Worm (Caenorhabditis elegans) whole organism, L1 larva: ENCODE measurements around the gene ZK177.11.
A peak's percentile ranks its signal among the peaks of the same experiment; 100 is the strongest.

Experiments
- C34B4.2 ChIP-seq: sonication (generic microtip); optimal IDR thresholded peaks from 2 replicates; lab custom pipeline; 2017; ENCODE audit warnings: mild to moderate bottlenecking, missing genetic modification characterization, missing compliant biosample characterization
- F16B12.6 ChIP-seq: fragments of 150-350 bp; optimal IDR thresholded peaks from 2 replicates; lab custom pipeline; 2014; ENCODE audit warnings: missing biosample characterization, missing genetic modification characterization
- Y116A8C.19 ChIP-seq: sonication (generic microtip); optimal IDR thresholded peaks from 2 replicates; lab custom pipeline; 2016; ENCODE audit warnings: missing compliant biosample characterization, missing genetic modification characterization, borderline replicate concordance
- aha-1 ChIP-seq: fragments of 150-350 bp; optimal IDR thresholded peaks from 2 replicates; lab custom pipeline; 2014; ENCODE audit warnings: missing biosample characterization, missing genetic modification characterization
- ama-1 ChIP-seq: fragments of 150-350 bp; optimal IDR thresholded peaks from 2 replicates; lab custom pipeline; 2014
- blmp-1 ChIP-seq: fragments of 150-350 bp; optimal IDR thresholded peaks from 2 replicates; lab custom pipeline; 2014; ENCODE audit warnings: missing biosample characterization, missing genetic modification characterization
- ceh-63 ChIP-seq: fragments of 200-800 bp; sonication (Bioruptor generic); optimal IDR thresholded peaks from 2 replicates; lab custom pipeline; 2018; ENCODE audit warnings: mild to moderate bottlenecking, missing genetic modification characterization, missing compliant biosample characterization
- ceh-88 ChIP-seq: fragments of 200-800 bp; sonication (Bioruptor generic); IDR thresholded peaks from 2 replicates; pipeline ENCODE4 v1.3.6; 2022; ENCODE audit warnings: missing genetic modification characterization, missing compliant biosample characterization
- ceh-90 ChIP-seq: sonication (generic microtip); optimal IDR thresholded peaks from 2 replicates; lab custom pipeline; 2016; ENCODE audit warnings: missing genetic modification characterization, missing compliant biosample characterization
- dsc-1 ChIP-seq: sonication (generic microtip); optimal IDR thresholded peaks from 2 replicates; lab custom pipeline; 2016; ENCODE audit warnings: mild to moderate bottlenecking, missing genetic modification characterization, missing compliant biosample characterization
- efl-1 ChIP-seq, 4 experiments: fragments of 150-350 bp; optimal IDR thresholded peaks in 3 of 4; peaks in 1 of 4; 1 replicate in 1 of 4; 2 replicates in 3 of 4; lab custom pipeline; 2014; ENCODE audit warnings: missing biosample characterization in 2 of 4, missing genetic modification characterization in 2 of 4, missing genetic modification reagents in 2 of 4
- efl-3 ChIP-seq: fragments of 200-800 bp; sonication (Bioruptor generic); optimal IDR thresholded peaks from 2 replicates; lab custom pipeline; 2018; ENCODE audit warnings: mild to moderate bottlenecking, missing genetic modification characterization, missing compliant biosample characterization
- egl-13 ChIP-seq: sonication (generic microtip); optimal IDR thresholded peaks from 2 replicates; lab custom pipeline; 2016; ENCODE audit warnings: missing genotype, missing genetic modification reagents, missing genetic modification characterization, missing compliant biosample characterization
- egl-27 ChIP-seq, 2 experiments: fragments of 150-350 bp in 1 of 2; sonication (generic microtip); optimal IDR thresholded peaks; 3 replicates each; lab custom pipeline; 2017 to 2018; ENCODE audit warnings: missing biosample characterization in 2 of 2, missing genetic modification characterization in 2 of 2, missing genetic modification reagents in 2 of 2
- elt-2 ChIP-seq: sonication (generic microtip); optimal IDR thresholded peaks from 2 replicates; lab custom pipeline; 2016; ENCODE audit warnings: missing genetic modification characterization, mild to moderate bottlenecking, inconsistent platforms, missing compliant biosample characterization, missing genetic modification reagents
- elt-3 ChIP-seq, 6 experiments: fragments of 150-350 bp in 1 of 6; sonication (generic microtip); optimal IDR thresholded peaks; 2 replicates each; lab custom pipeline; 2017 to 2018; ENCODE audit warnings: missing biosample characterization in 6 of 6, missing genetic modification characterization in 6 of 6, inconsistent platforms in 1 of 6
- fkh-4 ChIP-seq: sonication (generic microtip); optimal IDR thresholded peaks from 2 replicates; lab custom pipeline; 2016; ENCODE audit warnings: missing compliant biosample characterization, missing genetic modification characterization, borderline replicate concordance
- fos-1 ChIP-seq: fragments of 150-350 bp; optimal IDR thresholded peaks from 2 replicates; lab custom pipeline; 2014; ENCODE audit warnings: missing biosample characterization, missing genetic modification characterization
- grh-1 ChIP-seq: fragments of 200-800 bp; sonication (Bioruptor generic); IDR thresholded peaks from 2 replicates; pipeline ENCODE4 v1.3.6; 2022; ENCODE audit warnings: missing genetic modification reagents, missing genetic modification characterization, missing compliant biosample characterization
- hlh-17 ChIP-seq: fragments of 200-800 bp; sonication (Bioruptor generic); optimal IDR thresholded peaks from 2 replicates; lab custom pipeline; 2018; ENCODE audit warnings: missing genetic modification characterization, mild to moderate bottlenecking, missing compliant biosample characterization, moderate library complexity, borderline replicate concordance
- hlh-4 ChIP-seq: sonication (generic microtip); optimal IDR thresholded peaks from 2 replicates; lab custom pipeline; 2016; ENCODE audit warnings: mild to moderate bottlenecking, missing genetic modification characterization, missing compliant biosample characterization
- lin-35 ChIP-seq, 2 experiments: fragments of 150-350 bp; optimal IDR thresholded peaks; 2 replicates each; lab custom pipeline; 2014; ENCODE audit warnings: missing biosample characterization in 2 of 2, missing genetic modification characterization in 2 of 2, missing genetic modification reagents in 2 of 2
- lsy-2 ChIP-seq, 2 experiments: fragments of 150-350 bp; optimal IDR thresholded peaks; 2 replicates each; lab custom pipeline; 2014; ENCODE audit warnings: missing biosample characterization in 2 of 2, missing genetic modification characterization in 2 of 2
- mab-9 ChIP-seq: fragments of 200-800 bp; sonication (Bioruptor generic); IDR thresholded peaks from 2 replicates; pipeline ENCODE4 v1.3.6; 2022; ENCODE audit warnings: missing genetic modification reagents, missing genetic modification characterization, missing compliant biosample characterization
- mep-1 ChIP-seq: fragments of 150-350 bp; optimal IDR thresholded peaks from 2 replicates; lab custom pipeline; 2014; ENCODE audit warnings: missing biosample characterization, missing genetic modification characterization
- nhr-11 ChIP-seq: fragments of 150-350 bp; optimal IDR thresholded peaks from 2 replicates; lab custom pipeline; 2014; ENCODE audit warnings: missing biosample characterization, missing genetic modification characterization
- nhr-19 ChIP-seq: fragments of 200-800 bp; sonication (Bioruptor generic); conservative IDR thresholded peaks from 2 replicates; pipeline ENCODE4 v1.3.6; 2022; ENCODE audit warnings: missing genetic modification characterization, missing compliant biosample characterization
- nhr-20 ChIP-seq: sonication (generic microtip); optimal IDR thresholded peaks from 2 replicates; lab custom pipeline; 2016; ENCODE audit warnings: mild to moderate bottlenecking, missing genetic modification characterization, missing compliant biosample characterization
- nhr-237 ChIP-seq: fragments of 150-350 bp; optimal IDR thresholded peaks from 2 replicates; lab custom pipeline; 2014; ENCODE audit warnings: missing biosample characterization, missing genetic modification characterization
- nhr-47 ChIP-seq: sonication (generic microtip); optimal IDR thresholded peaks from 2 replicates; lab custom pipeline; 2016; ENCODE audit warnings: mild to moderate bottlenecking, missing genetic modification characterization, moderate library complexity, missing compliant biosample characterization
- nhr-71 ChIP-seq: sonication (generic microtip); optimal IDR thresholded peaks from 2 replicates; lab custom pipeline; 2016; ENCODE audit warnings: mild to moderate bottlenecking, missing genetic modification characterization, moderate library complexity, missing compliant biosample characterization
- nhr-76 ChIP-seq: sonication (generic microtip); optimal IDR thresholded peaks from 2 replicates; lab custom pipeline; 2017; ENCODE audit warnings: missing biosample characterization, missing genetic modification characterization
- nhr-77 ChIP-seq: fragments of 150-350 bp; optimal IDR thresholded peaks from 2 replicates; lab custom pipeline; 2014; ENCODE audit warnings: missing biosample characterization, missing genetic modification characterization
- nhr-90 ChIP-seq: sonication (generic microtip); optimal IDR thresholded peaks from 2 replicates; lab custom pipeline; 2016; ENCODE audit warnings: mild to moderate bottlenecking, missing genetic modification characterization, missing compliant biosample characterization; ENCODE audit not compliant: poor library complexity
- rnt-1 ChIP-seq: sonication (generic microtip); optimal IDR thresholded peaks from 2 replicates; lab custom pipeline; 2016; ENCODE audit warnings: mild to moderate bottlenecking, missing genetic modification characterization, moderate library complexity, missing compliant biosample characterization
- snpc-4 ChIP-seq: fragments of 150-350 bp; optimal IDR thresholded peaks from 2 replicates; lab custom pipeline; 2014; ENCODE audit warnings: missing biosample characterization, missing genetic modification characterization
- snu-23 ChIP-seq: sonication (generic microtip); optimal IDR thresholded peaks from 2 replicates; lab custom pipeline; 2016; ENCODE audit warnings: missing genetic modification characterization, missing compliant biosample characterization
- sptf-1 ChIP-seq: fragments of 150-350 bp; optimal IDR thresholded peaks from 2 replicates; lab custom pipeline; 2014; ENCODE audit warnings: missing biosample characterization, missing genetic modification characterization
- swsn-7 ChIP-seq: sonication (generic microtip); optimal IDR thresholded peaks from 2 replicates; lab custom pipeline; 2016; ENCODE audit warnings: missing genetic modification characterization, missing compliant biosample characterization
- unc-30 ChIP-seq: sonication (generic microtip); optimal IDR thresholded peaks from 2 replicates; lab custom pipeline; 2017; ENCODE audit warnings: missing biosample characterization, missing genetic modification characterization
- unc-62 ChIP-seq: fragments of 150-350 bp; optimal IDR thresholded peaks from 2 replicates; lab custom pipeline; 2014; ENCODE audit warnings: missing biosample characterization, missing genetic modification reagents, missing genetic modification characterization
- unc-86 ChIP-seq: sonication (generic microtip); optimal IDR thresholded peaks from 2 replicates; lab custom pipeline; 2016; ENCODE audit warnings: missing genetic modification characterization, missing compliant biosample characterization
- unc-98 ChIP-seq: fragments of 200-800 bp; sonication (Bioruptor generic); IDR thresholded peaks from 2 replicates; pipeline ENCODE4 v1.3.6; 2022; ENCODE audit warnings: missing genetic modification characterization, missing compliant biosample characterization
- vab-15 ChIP-seq: sonication (generic microtip); optimal IDR thresholded peaks from 2 replicates; lab custom pipeline; 2017; ENCODE audit warnings: missing genotype, mild to moderate bottlenecking, missing genetic modification characterization, missing compliant biosample characterization
- xbp-1 ChIP-seq: sonication (generic microtip); optimal IDR thresholded peaks from 2 replicates; lab custom pipeline; 2016; ENCODE audit warnings: missing genetic modification characterization, missing compliant biosample characterization
- zag-1 ChIP-seq: fragments of 150-350 bp; optimal IDR thresholded peaks from 2 replicates; lab custom pipeline; 2014; ENCODE audit warnings: missing biosample characterization, missing genetic modification characterization
- zip-4 ChIP-seq: fragments of 200-800 bp; sonication (Bioruptor generic); optimal IDR thresholded peaks from 2 replicates; lab custom pipeline; 2018; ENCODE audit warnings: mild to moderate bottlenecking, missing genetic modification characterization, moderate library complexity, missing compliant biosample characterization
- ztf-4 ChIP-seq: fragments of 150-350 bp; optimal IDR thresholded peaks from 2 replicates; lab custom pipeline; 2014; ENCODE audit warnings: missing biosample characterization, missing genetic modification characterization

ZK177.11 gene

DNA sequence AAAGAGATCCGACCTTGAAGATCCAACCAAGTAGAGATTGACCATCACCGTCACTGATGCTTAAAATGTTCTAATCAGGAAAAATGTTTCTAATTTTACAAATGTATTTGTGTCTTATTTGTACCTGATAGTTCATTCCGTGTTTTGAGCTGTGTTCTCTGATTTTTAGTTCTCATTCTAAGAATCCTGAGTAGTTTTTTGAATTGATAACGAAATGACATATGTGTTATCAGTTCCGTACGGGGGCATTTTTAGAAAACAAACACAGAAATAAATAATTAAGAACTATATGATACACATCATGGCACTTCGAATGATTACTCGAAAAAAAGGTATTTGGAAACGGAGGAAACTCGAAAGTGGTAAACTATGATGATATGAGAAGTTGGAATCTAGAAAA lies 32.8 kb downstream of the ZK177.11 start:
- TF ChIP-seq rnt-1 (tag; lab: Kevin White, UChicago) = no peak
- no peak for TF ChIP-seq efl-1 (optimal IDR thresholded peaks at IDR 0.05; lab: Kevin White, UChicago)
- peak in 1 of 2 experiments; percentile 76 for TF ChIP-seq efl-1 (GFP tag; optimal IDR thresholded peaks at IDR 0.05 in 1 of 2; lab: Kevin White, UChicago)
- TF ChIP-seq snu-23 = no peak
- TF ChIP-seq nhr-11 (tag; lab: Kevin White, UChicago) = no peak
- peak; percentile 66 for TF ChIP-seq elt-2 (tag; lab: Kevin White, UChicago)
- TF ChIP-seq mep-1 (tag; lab: Kevin White, UChicago) = no peak
- no peak for TF ChIP-seq unc-62 (GFP tag; lab: Kevin White, UChicago)
- no peak for TF ChIP-seq egl-13 (tag; lab: Kevin White, UChicago)

DNA sequence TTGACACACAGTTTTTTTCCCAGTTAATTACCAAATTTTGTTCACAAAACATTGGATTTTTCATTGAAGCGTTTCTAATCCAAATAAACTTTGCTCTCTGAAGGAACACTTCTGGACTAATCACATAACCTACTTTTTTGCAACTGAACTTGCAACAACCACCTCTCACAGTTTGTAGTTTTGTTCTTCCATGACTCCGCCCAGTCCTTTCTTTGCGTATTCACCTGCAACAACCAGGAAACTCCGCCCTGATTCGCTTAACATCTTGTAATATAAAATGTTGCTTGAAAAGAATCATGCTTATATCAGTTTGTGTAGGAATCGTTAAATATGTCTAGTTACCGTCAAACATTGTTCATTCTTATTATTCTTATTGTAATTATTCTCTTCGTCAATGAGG lies 33.7 kb downstream of the ZK177.11 start, which contains the start of gene ins-11:
TSS of gene ins-11 (plus strand) at position 301 of the 400 bp plus-strand sequence.
- TF ChIP-seq nhr-19 (GFP tag; lab: Robert Waterston, UW) (no peak), F16B12.6 (tag; lab: Kevin White, UChicago) (no peak), ceh-88 (no peak), nhr-77 (tag; lab: Kevin White, UChicago) (no peak), Y116A8C.19 (tag; lab: Kevin White, UChicago) (no peak), grh-1 (no peak), nhr-90 (no peak), nhr-237 (no peak), aha-1 (tag; lab: Kevin White, UChicago) (no peak), sptf-1 (tag; lab: Kevin White, UChicago) (no peak), mab-9 (GFP tag; lab: Robert Waterston, UW) (no peak), ztf-4 (tag; lab: Kevin White, UChicago) (no peak), C34B4.2 (tag; lab: Kevin White, UChicago) (no peak)
- TF ChIP-seq, all 84 proteins: peak for 0

DNA sequence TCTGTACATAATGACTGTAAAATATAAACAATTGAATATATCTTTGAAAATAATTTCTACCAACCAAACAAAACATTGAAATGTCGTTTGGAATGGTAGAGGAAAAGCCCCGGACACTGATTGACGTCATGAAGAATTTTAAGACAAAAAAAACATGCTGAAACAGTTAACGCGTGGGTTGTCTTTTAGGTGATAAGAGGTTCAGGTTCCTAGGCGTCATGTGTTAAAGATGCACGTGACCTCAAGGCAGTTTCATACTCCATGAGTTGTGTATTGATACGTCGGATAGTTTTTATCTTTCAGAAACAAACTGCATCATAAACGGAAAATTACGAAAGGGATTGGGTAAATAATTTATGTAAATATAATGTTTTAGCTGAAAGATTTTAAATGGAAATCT lies 34.4 kb downstream of the ZK177.11 start:
- no peak for TF ChIP-seq hlh-4 (tag; lab: Kevin White, UChicago)
- no peak for TF ChIP-seq ceh-63 (GFP tag; lab: Kevin White, UChicago)
- TF ChIP-seq C34B4.2 (tag; lab: Kevin White, UChicago) = no peak
- no peak for TF ChIP-seq unc-30 (tag; lab: Kevin White, UChicago)
- no peak for TF ChIP-seq ceh-90 (tag; lab: Kevin White, UChicago)
- no peak for TF ChIP-seq nhr-47
- peak; percentile 59 for TF ChIP-seq nhr-71 (tag; lab: Kevin White, UChicago)
- TF ChIP-seq xbp-1 (tag; lab: Kevin White, UChicago) = no peak
- no peak for TF ChIP-seq vab-15 (tag; lab: Kevin White, UChicago)
- TF ChIP-seq lsy-2 (tag; optimal IDR thresholded peaks at IDR 0.05; lab: Kevin White, UChicago) = no peak
- TF ChIP-seq elt-2 (tag; lab: Kevin White, UChicago) = peak; percentile 99
- peak in 1 of 2 experiments; percentile 57 for TF ChIP-seq lin-35 (GFP tag; optimal IDR thresholded peaks at IDR 0.05; lab: Kevin White, UChicago)
- no peak for TF ChIP-seq unc-98 (GFP tag; lab: Robert Waterston, UW)
- TF ChIP-seq fkh-4 (tag; lab: Kevin White, UChicago) = no peak
- TF ChIP-seq nhr-11 (tag; lab: Kevin White, UChicago) = no peak
- TF ChIP-seq zag-1 (tag; lab: Kevin White, UChicago) = no peak
- TF ChIP-seq egl-27 (tag; optimal IDR thresholded peaks at IDR 0.05; lab: Kevin White, UChicago) = no peak
- no peak for TF ChIP-seq Y116A8C.19 (tag; lab: Kevin White, UChicago)
- TF ChIP-seq blmp-1 (tag; lab: Kevin White, UChicago) = no peak
- TF ChIP-seq unc-86 (tag; lab: Kevin White, UChicago) = no peak
- TF ChIP-seq zip-4 (GFP tag; lab: Kevin White, UChicago) = no peak
- TF ChIP-seq ztf-4 (tag; lab: Kevin White, UChicago) = no peak
- no peak for TF ChIP-seq nhr-237
- TF ChIP-seq nhr-76 (tag; lab: Kevin White, UChicago) = no peak
- TF ChIP-seq dsc-1 = no peak
- no peak for TF ChIP-seq fos-1 (tag; lab: Kevin White, UChicago)
- TF ChIP-seq swsn-7 = no peak
- TF ChIP-seq hlh-17 (GFP tag; lab: Kevin White, UChicago) = no peak
- no peak for TF ChIP-seq elt-3 (tag; optimal IDR thresholded peaks at IDR 0.05; lab: Kevin White, UChicago)
- no peak for TF ChIP-seq snpc-4 (tag; lab: Kevin White, UChicago)
- no peak for TF ChIP-seq nhr-19 (GFP tag; lab: Robert Waterston, UW)
- no peak for TF ChIP-seq efl-1 (optimal IDR thresholded peaks at IDR 0.05; lab: Kevin White, UChicago)
- TF ChIP-seq efl-1 (GFP tag; optimal IDR thresholded peaks at IDR 0.05 in 1 of 2; lab: Kevin White, UChicago) = no peak
- no peak for TF ChIP-seq nhr-90
- TF ChIP-seq nhr-20 (tag; lab: Kevin White, UChicago) = peak; percentile 21
- no peak for TF ChIP-seq F16B12.6 (tag; lab: Kevin White, UChicago)
- no peak for TF ChIP-seq ama-1 (lab: Kevin White, UChicago)
- no peak for TF ChIP-seq efl-3
